Worm (Caenorhabditis elegans) whole organism, late embryonic: Measurements from ENCODE around the gene F43E2.11.

Source experiments
- ceh-9 ChIP-seq: sonication (generic microtip); optimal IDR thresholded peaks from 2 replicates; lab custom pipeline; 2016; ENCODE audit warnings: mild to moderate bottlenecking, missing genetic modification characterization, inconsistent platforms, missing compliant biosample characterization
- tbx-2 ChIP-seq: sonication (generic microtip); optimal IDR thresholded peaks from 2 replicates; lab custom pipeline; 2016; ENCODE audit warnings: missing genetic modification characterization, missing compliant biosample characterization

DNA sequence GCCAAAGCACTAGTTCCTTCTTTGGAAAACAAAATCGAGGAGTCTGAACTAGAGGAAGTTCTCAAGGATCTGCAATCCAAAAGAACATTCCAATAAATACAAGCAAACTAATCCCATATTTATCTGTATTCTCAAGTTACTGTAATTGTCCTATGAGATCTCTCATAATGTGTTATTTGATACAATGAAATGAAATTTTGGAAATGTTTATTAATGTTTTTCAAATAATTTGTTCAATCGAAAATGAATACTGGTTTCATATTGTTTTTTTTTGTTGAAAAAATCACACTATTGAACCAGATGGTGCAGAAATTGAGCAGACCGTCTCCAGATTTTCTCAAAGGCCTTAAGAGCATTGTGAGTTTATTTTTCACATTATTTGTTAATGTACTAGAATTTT lies 4.9 kb upstream of the F43E2.11 start, which contains the start of gene F43E2.1:
- TF ChIP-seq ceh-9 (tag; lab: Kevin White, UChicago) = no peak
- TF ChIP-seq tbx-2 = no peak
